Worm (Caenorhabditis elegans): ENCODE measurements around the gene T22F7.4.

ce11 chrIII:512117-512516, 14.6 kb downstream of the T22F7.4 start, which contains the start of gene F30H5.3:
- TF ChIP-seq scrt-1 (GFP tag; IDR thresholded peaks at IDR 0.05) (no peak), ama-1 (optimal IDR thresholded peaks at IDR 0.05) (no peak), sea-1 (GFP tag; conservative IDR thresholded peaks at IDR 0.05) (no peak), flt-1 (GFP tag; IDR thresholded peaks at IDR 0.05) (no peak), hnd-1 (tag; optimal IDR thresholded peaks at IDR 0.05) (no peak), tra-4 (tag; optimal IDR thresholded peaks at IDR 0.05) (no peak), pes-1 (GFP tag; IDR thresholded peaks at IDR 0.05) (no peak), aly-1 (tag; optimal IDR thresholded peaks at IDR 0.05) (no peak), tbx-37 (GFP tag; conservative IDR thresholded peaks at IDR 0.05) (no peak), hmbx-1 (tag; optimal IDR thresholded peaks at IDR 0.05) (no peak)

Data from whole organism, early embryonic.